Worm (Caenorhabditis elegans): Measurements from ENCODE around the gene mrps-22.
A peak's percentile ranks its signal among the peaks of the same experiment; 100 is the strongest.

Gene mrps-22

DNA sequence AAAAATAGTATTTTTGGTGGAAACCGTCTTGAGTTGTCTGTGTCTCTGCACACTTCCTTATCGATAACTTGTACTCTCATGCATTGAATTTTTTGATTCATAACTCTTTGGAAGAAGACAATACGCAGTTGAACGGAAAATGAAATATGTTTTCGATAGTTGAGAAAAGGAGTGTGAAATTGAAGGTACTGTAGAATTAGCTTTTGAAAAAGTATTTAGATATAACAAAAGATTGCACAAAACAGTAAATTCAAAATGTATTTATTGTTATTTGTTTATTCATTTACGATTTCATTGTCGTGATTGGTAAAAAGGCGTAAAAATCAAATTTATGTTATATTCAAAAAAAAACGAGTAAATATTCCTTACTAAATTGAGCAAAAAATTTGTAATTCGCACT is 14.0 kb downstream of the mrps-22 start, which contains the start of gene C14A4.7:
Gene C14A4.7, minus strand, starts transcription at position 101 of the 400 bp plus-strand sequence.
- no peak for TF ChIP-seq F49E8.2 (tag; optimal IDR thresholded peaks at IDR 0.05; ENCODE audit: insufficient read depth)
- peak; percentile 23 for TF ChIP-seq nhr-80 (tag; optimal IDR thresholded peaks at IDR 0.05)

ce11 chrII:10598039-10598438 is 15.6 kb downstream of the mrps-22 start, which contains the start of gene C14A4.8:
Gene C14A4.8, minus strand, starts transcription at chrII:10598139.
- TF ChIP-seq attf-3 (GFP tag; conservative IDR thresholded peaks at IDR 0.05) (no peak), T07F8.4 (tag; optimal IDR thresholded peaks at IDR 0.05) (no peak), ceh-40 (GFP tag; IDR thresholded peaks at IDR 0.05) (no peak), F37B4.10 (GFP tag; IDR thresholded peaks at IDR 0.05) (no peak), lag-1 (GFP tag; IDR thresholded peaks at IDR 0.05) (no peak), madf-3 (GFP tag; IDR thresholded peaks at IDR 0.05) (no peak), dpff-1 (tag; optimal IDR thresholded peaks at IDR 0.05) (no peak), atf-7 (tag; optimal IDR thresholded peaks at IDR 0.05) (no peak), B0035.1 (tag; optimal IDR thresholded peaks at IDR 0.05) (no peak), Y56A3A.18 (GFP tag; IDR thresholded peaks at IDR 0.05) (no peak), K11D2.4 (GFP tag; IDR thresholded peaks at IDR 0.05) (no peak), ztf-18 (tag; optimal IDR thresholded peaks at IDR 0.05) (no peak)

ce11 chrII:10598970-10599369 is 16.6 kb downstream of the mrps-22 start, which contains the start of gene C14A4.9:
Gene C14A4.9, plus strand, starts transcription at chrII:10599337.
- TF ChIP-seq attf-5 (GFP tag; optimal IDR thresholded peaks at IDR 0.05) (no peak), nhr-27 (tag; optimal IDR thresholded peaks at IDR 0.05) (no peak), hmg-20 (GFP tag; IDR thresholded peaks at IDR 0.05) (no peak), akir-1 (GFP tag; optimal IDR thresholded peaks at IDR 0.05) (no peak), lin-54 (GFP tag; optimal IDR thresholded peaks at IDR 0.05) (no peak), Y53F4B.3 (GFP tag; IDR thresholded peaks at IDR 0.05) (no peak), hlh-26 (GFP tag; conservative IDR thresholded peaks at IDR 0.05) (no peak), T07F8.4 (tag; optimal IDR thresholded peaks at IDR 0.05) (no peak), aptf-3 (GFP tag; IDR thresholded peaks at IDR 0.05) (no peak), Y56A3A.18 (GFP tag; IDR thresholded peaks at IDR 0.05) (no peak), K12H6.12 (tag; optimal IDR thresholded peaks at IDR 0.05) (no peak), lin-26 (GFP tag; IDR thresholded peaks at IDR 0.05) (no peak), T26A5.8 (tag; optimal IDR thresholded peaks at IDR 0.05) (no peak), mcd-1 (GFP tag; IDR thresholded peaks at IDR 0.05) (no peak), sdz-38 (tag; optimal IDR thresholded peaks at IDR 0.05) (no peak), let-526 (GFP tag; IDR thresholded peaks at IDR 0.05) (no peak)

- TF ChIP-seq lsl-1 (GFP tag; optimal IDR thresholded peaks at IDR 0.05), result no peak
Observed at ce11 chrII:10602184-10602583, 19.8 kb downstream of the mrps-22 start, which contains the start of gene srv-2. Gene srv-2, minus strand, starts transcription at chrII:10602284.

DNA sequence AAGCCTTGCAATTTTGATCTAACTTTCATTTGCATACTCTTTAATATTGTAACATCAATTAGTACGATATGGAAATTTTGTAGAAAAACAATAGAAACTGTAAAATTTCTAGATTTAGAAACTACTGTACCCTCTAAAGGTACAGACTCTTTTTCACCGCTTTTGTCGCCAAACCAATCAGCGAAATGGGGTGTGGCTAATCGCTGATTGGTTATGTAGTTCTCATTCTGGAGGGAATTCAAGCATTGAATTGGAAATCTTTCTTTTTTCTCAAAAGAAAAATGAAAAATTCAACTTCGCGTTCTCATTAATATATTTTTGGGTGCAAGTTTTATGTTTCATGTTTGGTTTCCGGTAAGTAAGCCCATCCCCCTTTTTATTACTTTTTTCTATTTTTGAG is 21.1 kb downstream of the mrps-22 start:
- TF ChIP-seq aptf-2 (GFP tag; conservative IDR thresholded peaks at IDR 0.05) (no peak), K11D2.4 (GFP tag; IDR thresholded peaks at IDR 0.05) (no peak), efl-1 (GFP tag; optimal IDR thresholded peaks at IDR 0.05) (no peak), madf-3 (GFP tag; IDR thresholded peaks at IDR 0.05) (no peak), F37B4.10 (GFP tag; IDR thresholded peaks at IDR 0.05) (no peak), ztf-26 (tag; optimal IDR thresholded peaks at IDR 0.05) (no peak), Y95B8A.8 (GFP tag; IDR thresholded peaks at IDR 0.05) (no peak), ccch-3 (GFP tag; optimal IDR thresholded peaks at IDR 0.05) (no peak), hlh-26 (GFP tag; conservative IDR thresholded peaks at IDR 0.05) (no peak), F57A8.1 (GFP tag; optimal IDR thresholded peaks at IDR 0.05) (no peak), repo-1 (tag; optimal IDR thresholded peaks at IDR 0.05) (no peak), F22D6.2 (tag; optimal IDR thresholded peaks at IDR 0.05) (no peak), F23B12.7 (tag; optimal IDR thresholded peaks at IDR 0.05; ENCODE audit: insufficient read depth) (no peak), sptf-2 (GFP tag; optimal IDR thresholded peaks at IDR 0.05) (no peak), ztf-22 (GFP tag; optimal IDR thresholded peaks at IDR 0.05) (no peak), nhr-27 (tag; optimal IDR thresholded peaks at IDR 0.05) (no peak), egrh-3 (GFP tag; IDR thresholded peaks at IDR 0.05) (no peak), rec-8 (tag; optimal IDR thresholded peaks at IDR 0.05) (no peak)

Measured in whole organism, young adult.